Fruit fly (Drosophila melanogaster): Measurements from ENCODE around the gene AnxB10.
"Not testable (repeated sequence)": the region's sequence is repeated elsewhere in the genome, so short reads cannot be mapped to it uniquely, and the experiment has no call there.

Gene AnxB10

dm6 chrX:20147693-20148174 is 25.6 kb downstream of the AnxB10 start, which contains the start of gene aspr (continued):
- TF ChIP-seq tll (GFP tag; optimal IDR thresholded peaks at IDR 0.05): no peak
- TF ChIP-seq CG11247 (GFP tag; IDR thresholded peaks at IDR 0.05): no peak
- TF ChIP-seq CG2120 (GFP tag; optimal IDR thresholded peaks at IDR 0.05): peak; percentile 27
- TF ChIP-seq amos (GFP tag; IDR thresholded peaks at IDR 0.05; ENCODE audit: partially characterized antibody): no peak
- no peak for TF ChIP-seq CG3838 (GFP tag; optimal IDR thresholded peaks at IDR 0.05)
- no peak for TF ChIP-seq Blimp-1 (GFP tag; optimal IDR thresholded peaks at IDR 0.05)

dm6 chrX:20143088-20143487 is 30.2 kb downstream of the AnxB10 start, which contains the start of gene Or19a:
TSS of gene Or19a (minus strand) at chrX:20143188.
- TF ChIP-seq CG6175 (GFP tag; IDR thresholded peaks at IDR 0.05); CG7556 (GFP tag; optimal IDR thresholded peaks at IDR 0.05); bab2 (GFP tag; optimal IDR thresholded peaks at IDR 0.05): not testable (repeated sequence)

- TF ChIP-seq E2f2 (GFP tag; IDR thresholded peaks at IDR 0.05) (no peak), H15 (GFP tag; IDR thresholded peaks at IDR 0.05) (no peak), CG17912 (GFP tag; optimal IDR thresholded peaks at IDR 0.05) (no peak), unc-4 (GFP tag; IDR thresholded peaks at IDR 0.05; ENCODE audit: partially characterized antibody) (no peak), Six4 (GFP tag; optimal IDR thresholded peaks at IDR 0.05) (no peak), slbo (GFP tag; IDR thresholded peaks at IDR 0.05) (no peak), Dek (tag; optimal IDR thresholded peaks at IDR 0.05) (no peak), CG2199 (GFP tag; IDR thresholded peaks at IDR 0.05) (no peak)
Observed at dm6 chrX:20140710-20141109, 32.6 kb downstream of the AnxB10 start, which contains the start of gene CG34332. TSS of gene CG34332 (plus strand) at chrX:20141010.

dm6 chrX:20139493-20139892 is 33.8 kb downstream of the AnxB10 start, which contains the start of gene CG42583:
TSS of gene CG42583 (plus strand) at chrX:20139793.
- TF ChIP-seq Sox102F (GFP tag; optimal IDR thresholded peaks at IDR 0.05) (no peak), Stat92E (GFP tag; optimal IDR thresholded peaks at IDR 0.05) (no peak), mirr (GFP tag; optimal IDR thresholded peaks at IDR 0.05) (no peak), bbx (GFP tag; IDR thresholded peaks at IDR 0.05; ENCODE audit: partially characterized antibody) (no peak), org-1 (GFP tag; optimal IDR thresholded peaks at IDR 0.05) (no peak), danr (GFP tag; IDR thresholded peaks at IDR 0.05) (no peak), Hr3 (GFP tag; optimal IDR thresholded peaks at IDR 0.05) (no peak), sd (tag; optimal IDR thresholded peaks at IDR 0.05) (no peak), CG10654 (GFP tag; optimal IDR thresholded peaks at IDR 0.05) (no peak), CG9932 (GFP tag; IDR thresholded peaks at IDR 0.05) (no peak), en (GFP tag; optimal IDR thresholded peaks at IDR 0.05) (no peak), eyg (GFP tag; optimal IDR thresholded peaks at IDR 0.05) (no peak), so (GFP tag; IDR thresholded peaks at IDR 0.05) (no peak), Ets65A (GFP tag) (no peak), pros (GFP tag; optimal IDR thresholded peaks at IDR 0.05) (no peak), tio (GFP tag; optimal IDR thresholded peaks at IDR 0.05) (no peak), croc (GFP tag; conservative IDR thresholded peaks at IDR 0.05) (no peak), salm (tag; optimal IDR thresholded peaks at IDR 0.05) (no peak), sisA (GFP tag; IDR thresholded peaks at IDR 0.05) (no peak), CG11085 (GFP tag; IDR thresholded peaks at IDR 0.05) (no peak)

Measured in whole organism, embryonic.